Fruit fly (Drosophila melanogaster): ENCODE measurements around the gene Fmr1.

DNA sequence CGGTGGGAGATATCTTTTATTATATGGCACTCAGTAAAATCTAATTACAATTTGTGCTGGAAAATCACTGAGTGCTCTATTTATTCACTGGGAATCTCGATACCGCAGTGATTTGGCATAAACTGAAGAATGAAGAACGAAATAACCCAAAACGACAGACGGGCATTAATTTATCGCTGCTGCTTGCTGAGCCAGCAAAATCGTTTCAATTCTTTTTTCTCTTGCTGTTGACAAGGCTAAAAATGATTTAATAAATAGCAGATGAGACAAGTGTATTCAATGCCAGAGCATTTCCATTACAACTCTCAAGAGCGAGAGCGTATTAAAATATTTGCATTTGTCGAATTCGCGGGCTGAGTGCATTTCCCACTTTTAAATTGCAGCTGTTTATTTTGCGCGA lies 5.9 kb upstream of the Fmr1 start:
- TF ChIP-seq CTCF (optimal IDR thresholded peaks at IDR 0.05): no peak
- no peak for TF ChIP-seq CG8478 (optimal IDR thresholded peaks at IDR 0.05)
